Comparison of ENCODE assay signal across 2 fruit fly cellular contexts in the genomic region with DNA sequence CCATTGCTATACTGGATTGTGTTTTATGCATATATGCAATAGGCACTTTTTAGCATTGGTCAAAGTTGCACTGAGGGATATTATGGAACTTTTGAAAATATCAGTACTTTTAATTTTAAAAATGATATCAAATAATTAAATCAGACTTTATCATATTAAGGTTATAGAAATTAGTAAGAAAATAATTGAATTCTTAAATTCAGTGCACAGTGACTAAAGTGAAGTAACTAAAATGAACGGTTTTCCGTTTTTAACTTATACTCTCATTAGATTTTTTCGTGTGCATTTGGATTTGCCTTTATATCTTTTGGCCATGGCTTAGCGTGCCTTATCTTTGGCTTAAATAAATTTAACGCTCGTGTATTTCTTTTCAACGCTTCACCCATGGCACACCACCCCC.
TF ChIP-seq lines count a peak whose summit lies in the region.

No protein-coding gene starts in this region.

TF ChIP-seq in whole organism, prepupa, 60 proteins besides CTCF, POLR2A, EP300 and RAD21:
- TF ChIP-seq Eip78C (GFP tag; lab: Kevin White, UChicago) (peak; percentile 69), CG32006 (GFP tag; optimal IDR thresholded peaks at IDR 0.05; lab: Kevin White, UChicago) (peak; percentile 55), Blimp-1 (GFP tag; optimal IDR thresholded peaks at IDR 0.05; lab: Kevin White, UChicago) (no peak), CG15336 (GFP tag; IDR thresholded peaks at IDR 0.05; lab: Robert Waterston, UW) (peak; percentile 61), CG6276 (GFP tag; optimal IDR thresholded peaks at IDR 0.05; lab: Kevin White, UChicago) (peak; percentile 11), cyc (GFP tag; optimal IDR thresholded peaks at IDR 0.05; lab: Kevin White, UChicago) (no peak), CG34406 (GFP tag; optimal IDR thresholded peaks at IDR 0.05; lab: Kevin White, UChicago) (no peak), acj6 (GFP tag; optimal IDR thresholded peaks at IDR 0.05; lab: Kevin White, UChicago) (no peak), salr (GFP tag; optimal IDR thresholded peaks at IDR 0.05; lab: Kevin White, UChicago) (peak in 1 of 2 experiments; percentile 32), CG11902 (GFP tag; optimal IDR thresholded peaks at IDR 0.05; lab: Kevin White, UChicago) (no peak), CG31627 (GFP tag; optimal IDR thresholded peaks at IDR 0.05; lab: Kevin White, UChicago) (no peak), achi (GFP tag; optimal IDR thresholded peaks at IDR 0.05; lab: Kevin White, UChicago) (peak; percentile 18), CG4318 (GFP tag; optimal IDR thresholded peaks at IDR 0.05; lab: Kevin White, UChicago) (peak; percentile 6), Eip75B (GFP tag; optimal IDR thresholded peaks at IDR 0.05; lab: Kevin White, UChicago) (peak; percentile 10), CG3032 (tag; optimal IDR thresholded peaks at IDR 0.05; lab: Kevin White, UChicago) (peak; percentile 35), Ets96B (tag; optimal IDR thresholded peaks at IDR 0.05; lab: Kevin White, UChicago) (peak; percentile 12), Hr4 (GFP tag; optimal IDR thresholded peaks at IDR 0.05; lab: Kevin White, UChicago) (peak; percentile 17), CG10631 (GFP tag; optimal IDR thresholded peaks at IDR 0.05; lab: Kevin White, UChicago) (peak; percentile 32)

TF ChIP-seq in whole organism, pupa, 21 proteins besides CTCF, POLR2A, EP300 and RAD21:
- TF ChIP-seq CG8159 (tag; optimal IDR thresholded peaks at IDR 0.05; lab: Kevin White, UChicago) (no peak), CG15710 (tag; optimal IDR thresholded peaks at IDR 0.05; lab: Kevin White, UChicago) (no peak), CG17806 (tag; optimal IDR thresholded peaks at IDR 0.05; lab: Kevin White, UChicago) (peak; percentile 19), fd96Ca (GFP tag; IDR thresholded peaks at IDR 0.05; lab: Robert Waterston, UW) (no peak), CG14655 (GFP tag; optimal IDR thresholded peaks at IDR 0.05; lab: Kevin White, UChicago) (peak; percentile 77), CG8301 (tag; optimal IDR thresholded peaks at IDR 0.05; lab: Kevin White, UChicago) (peak; percentile 75), CG9948 (tag; optimal IDR thresholded peaks at IDR 0.05; lab: Kevin White, UChicago) (peak; percentile 50)
